Fruit fly (Drosophila melanogaster): Measurements from ENCODE around the gene CG14877.

Gene CG14877

dm6 chr3R:15933609-15934232, 37.8 kb upstream of the CG14877 start, which contains the start of the genes CG5478 and blp (continued):
- TF ChIP-seq ind (GFP tag; optimal IDR thresholded peaks at IDR 0.05) (no peak), Sry-δ (GFP tag; optimal IDR thresholded peaks at IDR 0.05) (peak; percentile 86), CG17829 (tag; optimal IDR thresholded peaks at IDR 0.05) (peak; percentile 21), CG6813 (GFP tag; optimal IDR thresholded peaks at IDR 0.05) (no peak), CG11696 (GFP tag; IDR thresholded peaks at IDR 0.05) (no peak), Bteb2 (GFP tag; optimal IDR thresholded peaks at IDR 0.05) (no peak), dmrt99B (tag; optimal IDR thresholded peaks at IDR 0.05) (no peak), CG6791 (GFP tag; IDR thresholded peaks at IDR 0.05; ENCODE audit: partially characterized antibody) (peak; percentile 94), CG12659 (GFP tag; optimal IDR thresholded peaks at IDR 0.05) (no peak), Lhr (GFP tag; optimal IDR thresholded peaks at IDR 0.05) (no peak), CG11504 (tag; optimal IDR thresholded peaks at IDR 0.05) (no peak)

- peak; percentile 55 for TF ChIP-seq Ets65A (GFP tag)
- TF ChIP-seq Med (GFP tag) = peak; percentile 54
- TF ChIP-seq CG12299 (tag; optimal IDR thresholded peaks at IDR 0.05) = no peak
- TF ChIP-seq sisA (GFP tag; IDR thresholded peaks at IDR 0.05) = 0 out of 2 replicates have a peak, but pooled peaks have one; percentile 23
- no peak for TF ChIP-seq dan (GFP tag; IDR thresholded peaks at IDR 0.05)
- TF ChIP-seq peb (GFP tag; IDR thresholded peaks at IDR 0.05) = no peak
Observed at dm6 chr3R:15930050-15930449, 34.2 kb upstream of the CG14877 start.

- TF ChIP-seq gsb-n (tag; optimal IDR thresholded peaks at IDR 0.05) (peak; percentile 22), CG12769 (tag; optimal IDR thresholded peaks at IDR 0.05) (peak; percentile 71), Atf6 (GFP tag; IDR thresholded peaks at IDR 0.05) (no peak), pum (GFP tag; optimal IDR thresholded peaks at IDR 0.05) (no peak), oc (tag; optimal IDR thresholded peaks at IDR 0.05) (peak; percentile 9), Awh (GFP tag; IDR thresholded peaks at IDR 0.05) (peak; percentile 22; the same call in 1 of the 2 replicates), CG11247 (GFP tag; IDR thresholded peaks at IDR 0.05) (no peak), abd-A (tag; optimal IDR thresholded peaks at IDR 0.05) (peak; percentile 84), vvl (GFP tag; IDR thresholded peaks at IDR 0.05) (peak; percentile 89), peb (GFP tag; IDR thresholded peaks at IDR 0.05) (no peak), sd (tag; optimal IDR thresholded peaks at IDR 0.05) (peak; percentile 32)
Observed at dm6 chr3R:15928127-15928526, 32.2 kb upstream of the CG14877 start.

dm6 chr3R:15927172-15927571, 31.3 kb upstream of the CG14877 start:
- TF ChIP-seq ara (GFP tag; IDR thresholded peaks at IDR 0.05) (no peak), CG12219 (GFP tag; optimal IDR thresholded peaks at IDR 0.05) (peak; percentile 47), phol (tag; optimal IDR thresholded peaks at IDR 0.05) (peak; percentile 41), slou (GFP tag; optimal IDR thresholded peaks at IDR 0.05) (no peak), CG32532 (GFP tag; IDR thresholded peaks at IDR 0.05) (no peak; the same call in 1 of the 2 replicates), E2f1 (GFP tag; IDR thresholded peaks at IDR 0.05) (no peak), sim (GFP tag; IDR thresholded peaks at IDR 0.05) (no peak), nau (GFP tag; optimal IDR thresholded peaks at IDR 0.05) (no peak), CG16813 (GFP tag; IDR thresholded peaks at IDR 0.05; ENCODE audit: partially characterized antibody) (no peak), gem (tag; optimal IDR thresholded peaks at IDR 0.05) (peak; percentile 72), gfzf (GFP tag; optimal IDR thresholded peaks at IDR 0.05) (no peak), ase (GFP tag; IDR thresholded peaks at IDR 0.05) (0 out of 3 replicates have a peak, but pooled peaks have one; percentile 29), CG6272 (GFP tag; IDR thresholded peaks at IDR 0.05) (no peak), CG7786 (GFP tag; optimal IDR thresholded peaks at IDR 0.05) (no peak), inv (GFP tag; IDR thresholded peaks at IDR 0.05; ENCODE audit: partially characterized antibody) (no peak), CG18764 (GFP tag; optimal IDR thresholded peaks at IDR 0.05) (no peak), stwl (tag; optimal IDR thresholded peaks at IDR 0.05) (no peak), CG10565 (GFP tag; optimal IDR thresholded peaks at IDR 0.05) (no peak), z (GFP tag; IDR thresholded peaks at IDR 0.05) (no peak), CHES-1-like (GFP tag; optimal IDR thresholded peaks at IDR 0.05) (no peak), CTCF (GFP tag; optimal IDR thresholded peaks at IDR 0.05) (no peak)
